Fruit fly (Drosophila melanogaster): ENCODE data around the gene maca.

DNA sequence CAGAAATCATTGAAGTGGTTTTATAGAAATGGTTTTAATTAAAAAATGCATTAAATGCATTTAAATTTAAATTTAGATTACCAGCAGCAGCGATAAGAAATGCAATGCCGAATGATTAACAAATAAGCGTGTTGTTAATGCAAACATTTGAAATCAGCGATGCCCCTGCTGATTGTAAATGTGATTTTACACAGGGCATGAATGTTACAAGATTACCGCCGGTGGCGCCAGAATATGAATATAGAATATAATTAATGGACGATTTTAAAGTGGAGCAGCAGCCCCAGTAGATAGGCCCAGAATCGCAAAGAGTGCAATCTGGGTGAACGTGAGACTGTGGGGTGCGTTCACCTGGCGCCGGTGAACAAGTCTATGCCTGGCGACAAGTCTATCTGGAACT, 48.3 kb upstream of the maca start:
- TF ChIP-seq psq (GFP tag; optimal IDR thresholded peaks at IDR 0.05) (no peak), rgr (GFP tag; optimal IDR thresholded peaks at IDR 0.05) (no peak), Abd-B (GFP tag; optimal IDR thresholded peaks at IDR 0.05) (no peak), sv (GFP tag; optimal IDR thresholded peaks at IDR 0.05) (no peak), CG32264 (GFP tag; optimal IDR thresholded peaks at IDR 0.05) (no peak)
